Worm (Caenorhabditis elegans) whole organism, L2 larva: ENCODE results near the gene nkat-1.

ENCODE experiments used
- C34F6.9 ChIP-seq: fragments of 150-350 bp; optimal IDR thresholded peaks from 2 replicates; lab custom pipeline; 2014; ENCODE audit warnings: missing biosample characterization, missing genetic modification characterization
- F13H6.1 ChIP-seq: sonication (generic microtip); optimal IDR thresholded peaks from 2 replicates; lab custom pipeline; 2016; ENCODE audit warnings: missing genetic modification characterization, missing compliant biosample characterization
- R02D3.7 ChIP-seq: fragments of 150-350 bp; optimal IDR thresholded peaks from 2 replicates; lab custom pipeline; 2014; ENCODE audit warnings: missing biosample characterization, missing genetic modification characterization
- Y55F3AM.14 ChIP-seq: fragments of 200-800 bp; sonication (Bioruptor generic); optimal IDR thresholded peaks from 2 replicates; lab custom pipeline; 2018; ENCODE audit warnings: mild to moderate bottlenecking, missing genetic modification characterization, missing compliant biosample characterization
- aly-2 ChIP-seq: fragments of 150-350 bp; optimal IDR thresholded peaks from 2 replicates; lab custom pipeline; 2014; ENCODE audit warnings: missing biosample characterization, missing genetic modification characterization
- ama-1 ChIP-seq: fragments of 150-350 bp; optimal IDR thresholded peaks from 2 replicates; lab custom pipeline; 2018; ENCODE audit warnings: inconsistent platforms
- blmp-1 ChIP-seq: sonication (generic microtip); optimal IDR thresholded peaks from 2 replicates; lab custom pipeline; 2017; ENCODE audit warnings: missing genetic modification characterization, mild to moderate bottlenecking, missing compliant biosample characterization, antibody characterized with exemption, moderate library complexity; ENCODE audit not compliant: insufficient read depth
- ceh-16 ChIP-seq: fragments of 150-350 bp; optimal IDR thresholded peaks from 2 replicates; lab custom pipeline; 2014; ENCODE audit warnings: missing biosample characterization, missing genetic modification characterization
- ceh-82 ChIP-seq: fragments of 150-350 bp; optimal IDR thresholded peaks from 2 replicates; lab custom pipeline; 2014; ENCODE audit warnings: missing biosample characterization, missing genetic modification characterization
- crh-2 ChIP-seq: sonication (generic microtip); optimal IDR thresholded peaks from 2 replicates; lab custom pipeline; 2017; ENCODE audit warnings: missing biosample characterization, missing genetic modification characterization
- dmd-4 ChIP-seq: sonication (generic microtip); optimal IDR thresholded peaks from 2 replicates; lab custom pipeline; 2017; ENCODE audit warnings: missing biosample characterization, missing genetic modification characterization
- egl-27 ChIP-seq: sonication (generic microtip); optimal IDR thresholded peaks from 3 replicates; lab custom pipeline; 2017; ENCODE audit warnings: missing biosample characterization, missing genetic modification reagents, missing genetic modification characterization
- elt-1 ChIP-seq: fragments of 150-350 bp; optimal IDR thresholded peaks from 2 replicates; lab custom pipeline; 2014; ENCODE audit warnings: missing biosample characterization, missing genetic modification characterization
- fos-1 ChIP-seq: fragments of 150-350 bp; optimal IDR thresholded peaks from 2 replicates; lab custom pipeline; 2014; ENCODE audit warnings: missing biosample characterization, missing genetic modification characterization
- gmeb-1 ChIP-seq: fragments of 150-350 bp; optimal IDR thresholded peaks from 2 replicates; lab custom pipeline; 2014; ENCODE audit warnings: missing biosample characterization, missing genetic modification characterization
- lin-13 ChIP-seq: fragments of 150-350 bp; optimal IDR thresholded peaks from 2 replicates; lab custom pipeline; 2014; ENCODE audit warnings: missing biosample characterization, missing genetic modification reagents, missing genetic modification characterization
- lin-39 ChIP-seq: fragments of 150-350 bp; optimal IDR thresholded peaks from 2 replicates; lab custom pipeline; 2014; ENCODE audit warnings: missing biosample characterization, missing genetic modification reagents, missing genetic modification characterization
- lsy-2 ChIP-seq, 2 experiments: fragments of 150-350 bp in 1 of 2; sonication (generic microtip) in 1 of 2; optimal IDR thresholded peaks; 2 replicates each; lab custom pipeline; 2014 to 2017; ENCODE audit warnings: missing biosample characterization in 2 of 2, missing genetic modification characterization in 2 of 2
- mab-5 ChIP-seq: fragments of 150-350 bp; optimal IDR thresholded peaks from 2 replicates; lab custom pipeline; 2014; ENCODE audit warnings: missing biosample characterization, missing genetic modification characterization
- mbf-1 ChIP-seq: sonication (generic microtip); optimal IDR thresholded peaks from 2 replicates; lab custom pipeline; 2017; ENCODE audit warnings: missing biosample characterization, missing genetic modification characterization
- mdl-1 ChIP-seq, 2 experiments: fragments of 150-350 bp in 1 of 2; sonication (generic microtip) in 1 of 2; optimal IDR thresholded peaks; 2 replicates each; lab custom pipeline; 2017; ENCODE audit warnings: missing biosample characterization in 2 of 2, missing genetic modification characterization in 2 of 2
- nhr-10 ChIP-seq: sonication (generic microtip); optimal IDR thresholded peaks from 2 replicates; lab custom pipeline; 2017; ENCODE audit warnings: missing biosample characterization, missing genetic modification characterization
- nhr-11 ChIP-seq: fragments of 150-350 bp; optimal IDR thresholded peaks from 2 replicates; lab custom pipeline; 2014; ENCODE audit warnings: missing biosample characterization, missing genetic modification characterization
- nhr-12 ChIP-seq: fragments of 150-350 bp; optimal IDR thresholded peaks from 2 replicates; lab custom pipeline; 2014; ENCODE audit warnings: missing biosample characterization, missing genetic modification characterization
- nhr-129 ChIP-seq: fragments of 150-350 bp; optimal IDR thresholded peaks from 2 replicates; lab custom pipeline; 2014; ENCODE audit warnings: missing biosample characterization, missing genetic modification characterization
- nhr-21 ChIP-seq: fragments of 150-350 bp; optimal IDR thresholded peaks from 2 replicates; lab custom pipeline; 2014; ENCODE audit warnings: missing biosample characterization, missing genetic modification characterization
- nhr-23 ChIP-seq: fragments of 150-350 bp; optimal IDR thresholded peaks from 2 replicates; lab custom pipeline; 2014; ENCODE audit warnings: missing biosample characterization, missing genetic modification reagents, missing genetic modification characterization
- nhr-237 ChIP-seq: fragments of 150-350 bp; optimal IDR thresholded peaks from 2 replicates; lab custom pipeline; 2014; ENCODE audit warnings: missing biosample characterization, missing genetic modification characterization
- nhr-25 ChIP-seq: fragments of 150-350 bp; sonication (generic microtip); optimal IDR thresholded peaks from 3 replicates; lab custom pipeline; 2014; ENCODE audit warnings: missing biosample characterization, missing genetic modification characterization
- nhr-77 ChIP-seq: fragments of 150-350 bp; optimal IDR thresholded peaks from 2 replicates; lab custom pipeline; 2014; ENCODE audit warnings: missing biosample characterization, missing genetic modification characterization
- sem-4 ChIP-seq: fragments of 150-350 bp; optimal IDR thresholded peaks from 2 replicates; lab custom pipeline; 2014; ENCODE audit warnings: missing biosample characterization, missing genetic modification reagents, missing genetic modification characterization
- skn-1 ChIP-seq: sonication (generic microtip); optimal IDR thresholded peaks from 2 replicates; lab custom pipeline; 2017; ENCODE audit warnings: missing biosample characterization, missing genetic modification characterization
- sma-3 ChIP-seq: sonication (generic microtip); optimal IDR thresholded peaks from 2 replicates; lab custom pipeline; 2016; ENCODE audit warnings: missing genetic modification reagents, missing genetic modification characterization, missing compliant biosample characterization
- sma-9 ChIP-seq, 2 experiments: fragments of 150-350 bp in 1 of 2; sonication (generic microtip) in 1 of 2; optimal IDR thresholded peaks; 2 replicates each; lab custom pipeline; 2014 to 2016; ENCODE audit warnings: missing genetic modification characterization in 2 of 2, mild to moderate bottlenecking in 1 of 2, missing biosample characterization in 1 of 2, missing compliant biosample characterization in 1 of 2, missing genetic modification reagents in 1 of 2, moderate library complexity in 1 of 2
- snpc-4 ChIP-seq: fragments of 150-350 bp; optimal IDR thresholded peaks from 2 replicates; lab custom pipeline; 2014; ENCODE audit warnings: missing biosample characterization, missing genetic modification characterization
- unc-39 ChIP-seq: fragments of 150-350 bp; optimal IDR thresholded peaks from 2 replicates; lab custom pipeline; 2014; ENCODE audit warnings: missing biosample characterization, missing genetic modification characterization
- unc-55 ChIP-seq: fragments of 150-350 bp; sonication (generic microtip); optimal IDR thresholded peaks from 3 replicates; lab custom pipeline; 2014; ENCODE audit warnings: missing biosample characterization, missing genetic modification reagents, missing genetic modification characterization
- unc-62 ChIP-seq: fragments of 150-350 bp; optimal IDR thresholded peaks from 2 replicates; lab custom pipeline; 2014; ENCODE audit warnings: missing biosample characterization, missing genetic modification reagents, missing genetic modification characterization
- zag-1 ChIP-seq: fragments of 150-350 bp; optimal IDR thresholded peaks from 2 replicates; lab custom pipeline; 2014; ENCODE audit warnings: missing biosample characterization, missing genetic modification characterization
- ztf-1 ChIP-seq: fragments of 200-800 bp; sonication (Bioruptor generic); conservative IDR thresholded peaks from 2 replicates; pipeline ENCODE4 v1.3.6; 2022; ENCODE audit warnings: missing genetic modification characterization, missing compliant biosample characterization
- ztf-11 ChIP-seq: sonication (generic microtip); optimal IDR thresholded peaks from 2 replicates; lab custom pipeline; 2017; ENCODE audit warnings: missing biosample characterization, missing genetic modification characterization
- ztf-4 ChIP-seq: fragments of 150-350 bp; optimal IDR thresholded peaks from 2 replicates; lab custom pipeline; 2014; ENCODE audit warnings: missing biosample characterization, missing genetic modification characterization

The nkat-1 gene

ce11 chrX:14156913-14157312, 17.0 kb upstream of the nkat-1 start, which contains the start of gene ceh-90:
TSS of gene ceh-90 (minus strand) at chrX:14157013.
- no peak for TF ChIP-seq nhr-23 (tag; lab: Kevin White, UChicago)
- TF ChIP-seq skn-1 (tag; lab: Kevin White, UChicago) = no peak
- no peak for TF ChIP-seq nhr-237
- TF ChIP-seq sem-4 = no peak

ce11 chrX:14152644-14153043, 12.7 kb upstream of the nkat-1 start:
- no peak for TF ChIP-seq mab-5 (tag; lab: Kevin White, UChicago)
- no peak for TF ChIP-seq nhr-23 (tag; lab: Kevin White, UChicago)
- TF ChIP-seq lin-39 (tag; lab: Kevin White, UChicago) = no peak
- no peak for TF ChIP-seq unc-39
- no peak for TF ChIP-seq nhr-129 (tag; lab: Kevin White, UChicago)
- no peak for TF ChIP-seq ama-1 (lab: Kevin White, UChicago)
- TF ChIP-seq sma-3 (GFP tag; lab: Kevin White, UChicago) = no peak
- TF ChIP-seq mbf-1 (tag; lab: Kevin White, UChicago) = no peak
- no peak for TF ChIP-seq aly-2
- TF ChIP-seq egl-27 (tag; lab: Kevin White, UChicago) = no peak
- TF ChIP-seq elt-1 (tag; lab: Kevin White, UChicago) = no peak
- TF ChIP-seq C34F6.9 (tag; lab: Kevin White, UChicago) = no peak
- TF ChIP-seq nhr-21 (tag; lab: Kevin White, UChicago) = no peak
- TF ChIP-seq lsy-2 (tag; optimal IDR thresholded peaks at IDR 0.05; lab: Kevin White, UChicago) = no peak
- TF ChIP-seq R02D3.7 (tag; lab: Kevin White, UChicago) = no peak

- TF ChIP-seq dmd-4 (tag; lab: Kevin White, UChicago) (no peak), sma-3 (GFP tag; lab: Kevin White, UChicago) (no peak), snpc-4 (no peak), ceh-82 (tag; lab: Kevin White, UChicago) (no peak), nhr-23 (tag; lab: Kevin White, UChicago) (no peak), crh-2 (tag; lab: Kevin White, UChicago) (no peak), nhr-77 (tag; lab: Kevin White, UChicago) (no peak), aly-2 (no peak), nhr-21 (tag; lab: Kevin White, UChicago) (no peak), zag-1 (tag; lab: Kevin White, UChicago) (no peak), lin-39 (tag; lab: Kevin White, UChicago) (no peak), Y55F3AM.14 (GFP tag; lab: Kevin White, UChicago) (no peak), elt-1 (tag; lab: Kevin White, UChicago) (no peak), F13H6.1 (no peak), nhr-25 (tag; lab: Kevin White, UChicago) (no peak), nhr-237 (no peak)
Measured at ce11 chrX:14147400-14147799, 7.5 kb upstream of the nkat-1 start, which contains the start of gene akt-2. TSS of gene akt-2 (plus strand) at chrX:14147700.

- TF ChIP-seq unc-62 (GFP tag; lab: Kevin White, UChicago) = no peak
- TF ChIP-seq mab-5 (tag; lab: Kevin White, UChicago) = no peak
- peak; percentile 80 for TF ChIP-seq fos-1 (tag; lab: Kevin White, UChicago)
- TF ChIP-seq sma-3 (GFP tag; lab: Kevin White, UChicago) = peak; percentile 77
- no peak for TF ChIP-seq mbf-1 (tag; lab: Kevin White, UChicago)
- peak; percentile 49 for TF ChIP-seq zag-1 (tag; lab: Kevin White, UChicago)
- TF ChIP-seq gmeb-1 = peak; percentile 49
- no peak for TF ChIP-seq nhr-10
- peak; percentile 43 for TF ChIP-seq blmp-1 (tag; lab: Kevin White, UChicago)
- peak; percentile 22 for TF ChIP-seq lin-39 (tag; lab: Kevin White, UChicago)
- TF ChIP-seq snpc-4 = peak; percentile 8
- no peak for TF ChIP-seq nhr-237
- TF ChIP-seq skn-1 (tag; lab: Kevin White, UChicago) = peak; percentile 61
- no peak for TF ChIP-seq dmd-4 (tag; lab: Kevin White, UChicago)
- TF ChIP-seq F13H6.1 = peak; percentile 78
- TF ChIP-seq aly-2 = no peak
- peak; percentile 68 for TF ChIP-seq sem-4
- TF ChIP-seq ztf-11 = no peak
- peak; percentile 3 for TF ChIP-seq ceh-82 (tag; lab: Kevin White, UChicago)
- peak; percentile 49 for TF ChIP-seq Y55F3AM.14 (GFP tag; lab: Kevin White, UChicago)
- no peak for TF ChIP-seq nhr-11 (tag; lab: Kevin White, UChicago)
- TF ChIP-seq ama-1 (lab: Kevin White, UChicago) = peak; percentile 63
- no peak for TF ChIP-seq nhr-12
- no peak for TF ChIP-seq ceh-16 (tag; lab: Kevin White, UChicago)
- TF ChIP-seq crh-2 (tag; lab: Kevin White, UChicago) = peak; percentile 94
- TF ChIP-seq nhr-25 (tag; lab: Kevin White, UChicago) = peak; percentile 87
- no peak for TF ChIP-seq R02D3.7 (tag; lab: Kevin White, UChicago)
- TF ChIP-seq nhr-129 (tag; lab: Kevin White, UChicago) = peak; percentile 94
- TF ChIP-seq mdl-1 (tag; optimal IDR thresholded peaks at IDR 0.05; lab: Kevin White, UChicago) = peak in 1 of 2 experiments; percentile 69
- peak; percentile 85 for TF ChIP-seq sma-9 (GFP tag; optimal IDR thresholded peaks at IDR 0.05; lab: Kevin White, UChicago)
- no peak for TF ChIP-seq sma-9 (tag; optimal IDR thresholded peaks at IDR 0.05; lab: Kevin White, UChicago)
- TF ChIP-seq lin-13 (GFP tag; lab: Kevin White, UChicago) = peak; percentile 66
- TF ChIP-seq unc-55 (GFP tag; lab: Kevin White, UChicago) = peak; percentile 70
- TF ChIP-seq egl-27 (tag; lab: Kevin White, UChicago) = peak; percentile 58
- TF ChIP-seq ztf-1 (GFP tag; lab: Robert Waterston, UW) = no peak
- TF ChIP-seq ztf-4 (tag; lab: Kevin White, UChicago) = peak; percentile 50
- TF ChIP-seq nhr-77 (tag; lab: Kevin White, UChicago) = no peak
- peak; percentile 80 for TF ChIP-seq nhr-21 (tag; lab: Kevin White, UChicago)
- no peak for TF ChIP-seq elt-1 (tag; lab: Kevin White, UChicago)
- no peak for TF ChIP-seq unc-39
- peak; percentile 33 to 80 for TF ChIP-seq lsy-2 (tag; optimal IDR thresholded peaks at IDR 0.05; lab: Kevin White, UChicago)
Measured at ce11 chrX:14146740-14147140, 6.8 kb upstream of the nkat-1 start.
